Worm (Caenorhabditis elegans): Measurements from ENCODE around the gene srw-123.

DNA sequence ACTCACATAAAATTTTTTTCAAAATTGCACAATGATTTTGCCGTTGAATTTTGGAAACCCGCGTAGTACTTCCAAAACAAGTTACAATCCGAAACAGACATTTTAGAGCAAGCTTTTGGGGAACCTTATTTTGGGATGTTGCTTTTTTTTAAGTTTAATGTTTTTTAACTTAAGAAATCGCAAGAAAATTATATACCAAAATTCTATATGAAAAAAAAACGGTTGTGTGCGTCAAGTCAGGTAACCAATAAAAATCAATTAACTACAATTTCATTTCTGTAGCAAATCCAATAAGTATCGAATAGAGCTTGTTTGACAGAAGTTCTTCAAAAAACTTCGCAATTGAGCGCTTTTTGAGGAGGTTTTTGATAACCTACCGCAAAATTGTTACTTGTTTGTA, 8.2 kb upstream of the srw-123 start, which contains the start of gene srw-117:
- TF ChIP-seq ztf-23 (GFP tag; IDR thresholded peaks at IDR 0.05), result no peak
- TF ChIP-seq flt-1 (GFP tag; IDR thresholded peaks at IDR 0.05), result no peak
- no peak for TF ChIP-seq med-1 (GFP tag; optimal IDR thresholded peaks at IDR 0.05; ENCODE audit: insufficient read depth)
- TF ChIP-seq klf-2 (GFP tag; conservative IDR thresholded peaks at IDR 0.05), result no peak
- TF ChIP-seq T22C8.4 (GFP tag; IDR thresholded peaks at IDR 0.05), result no peak
- TF ChIP-seq ref-1 (GFP tag; conservative IDR thresholded peaks at IDR 0.05), result no peak
- TF ChIP-seq ztf-29 (GFP tag; IDR thresholded peaks at IDR 0.05), result no peak

Data from whole organism, midembryonic.